Fruit fly (Drosophila melanogaster) whole organism, embryonic: Measurements from ENCODE around the gene WRNexo.

Source experiments
- Atf3 ChIP-seq: fragments of 200-800 bp; sonication (Bioruptor generic); optimal IDR thresholded peaks from 3 replicates; lab custom pipeline; 2016; ENCODE audit warnings: missing biosample characterization, missing genetic modification characterization
- Awh ChIP-seq: fragments of 200-800 bp; sonication (Bioruptor generic); IDR thresholded peaks from 2 replicates; pipeline ENCODE4, ENCODE4 v1.3.6; 2022; ENCODE audit warnings: missing biosample characterization, missing genetic modification characterization
- Bteb2 ChIP-seq: fragments of 200-800 bp; sonication (Bioruptor generic); optimal IDR thresholded peaks from 2 replicates; lab custom pipeline; 2016; ENCODE audit warnings: missing biosample characterization, missing genetic modification characterization
- CG10462 ChIP-seq: fragments of 200-800 bp; sonication (Bioruptor generic); optimal IDR thresholded peaks from 2 replicates; lab custom pipeline; 2016; ENCODE audit warnings: missing biosample characterization, missing genetic modification characterization
- CG11093 ChIP-seq: fragments of 200-800 bp; sonication (Bioruptor generic); IDR thresholded peaks from 3 replicates; pipeline ENCODE4 v1.3.6; 2022; ENCODE audit warnings: missing biosample characterization, missing genetic modification characterization
- CG12659 ChIP-seq: fragments of 200-800 bp; sonication (Bioruptor generic); optimal IDR thresholded peaks from 3 replicates; lab custom pipeline; 2017; ENCODE audit warnings: mild to moderate bottlenecking, missing biosample characterization, missing genetic modification reagents, missing genetic modification characterization
- CG13123 ChIP-seq: fragments of 200-800 bp; sonication (Bioruptor generic); optimal IDR thresholded peaks from 2 replicates; lab custom pipeline; 2016; ENCODE audit warnings: missing biosample characterization, missing genetic modification characterization
- CG15269 ChIP-seq: fragments of 200-800 bp; sonication (Bioruptor generic); optimal IDR thresholded peaks from 2 replicates; lab custom pipeline; 2018; ENCODE audit warnings: missing biosample characterization, mild to moderate bottlenecking, missing genetic modification characterization, moderate library complexity
- CG1603 ChIP-seq: fragments of 200-800 bp; sonication (Bioruptor generic); optimal IDR thresholded peaks from 2 replicates; lab custom pipeline; 2019; ENCODE audit warnings: missing biosample characterization, mild to moderate bottlenecking, missing genetic modification characterization, moderate library complexity
- CG16863 ChIP-seq: fragments of 200-800 bp; sonication (Bioruptor generic); optimal IDR thresholded peaks from 3 replicates; lab custom pipeline; 2016; ENCODE audit warnings: missing biosample characterization, missing genetic modification characterization
- CG17328 ChIP-seq: fragments of 200-800 bp; sonication (Bioruptor generic); IDR thresholded peaks from 2 replicates; pipeline ENCODE4 v1.3.6; 2022; ENCODE audit warnings: missing biosample characterization, missing genetic modification characterization
- CG17829 ChIP-seq: fragments of 200-800 bp; optimal IDR thresholded peaks from 2 replicates; lab custom pipeline; 2019; ENCODE audit warnings: missing biosample characterization, mild to moderate bottlenecking, missing genetic modification characterization, moderate library complexity
- CG18011 ChIP-seq: fragments of 200-800 bp; sonication (Bioruptor generic); optimal IDR thresholded peaks from 2 replicates; lab custom pipeline; 2017; ENCODE audit warnings: missing biosample characterization, missing genetic modification characterization, mild to moderate bottlenecking, moderate library complexity, missing genotype
- CG18599 ChIP-seq: fragments of 200-800 bp; sonication (Bioruptor generic); optimal IDR thresholded peaks from 3 replicates; lab custom pipeline; 2017; ENCODE audit warnings: missing biosample characterization, missing genetic modification characterization, mild to moderate bottlenecking, moderate library complexity, missing genetic modification reagents
- CG18764 ChIP-seq: fragments of 200-800 bp; sonication (Bioruptor generic); optimal IDR thresholded peaks from 3 replicates; lab custom pipeline; 2016; ENCODE audit warnings: missing biosample characterization, missing genetic modification characterization
- CG31388 ChIP-seq: fragments of 200-800 bp; sonication (Bioruptor generic); optimal IDR thresholded peaks from 2 replicates; lab custom pipeline; 2016; ENCODE audit warnings: missing biosample characterization, missing genetic modification characterization
- CG32532 ChIP-seq: fragments of 200-800 bp; sonication (Bioruptor generic); IDR thresholded peaks from 2 replicates; pipeline ENCODE4 v1.3.6; 2022; ENCODE audit warnings: missing biosample characterization, missing genetic modification characterization
- CG3281 ChIP-seq: fragments of 200-800 bp; sonication (Bioruptor generic); optimal IDR thresholded peaks from 3 replicates; lab custom pipeline; 2017; ENCODE audit warnings: missing biosample characterization, mild to moderate bottlenecking, missing genetic modification characterization
- CG6791 ChIP-seq: fragments of 200-800 bp; sonication (Bioruptor generic); IDR thresholded peaks from 3 replicates; pipeline ENCODE4 v1.3.6; 2022; ENCODE audit warnings: missing biosample characterization, missing genetic modification characterization; ENCODE audit not compliant: partially characterized antibody
- CG7745 ChIP-seq: fragments of 200-800 bp; sonication (Bioruptor generic); optimal IDR thresholded peaks from 2 replicates; lab custom pipeline; 2018; ENCODE audit warnings: missing biosample characterization, mild to moderate bottlenecking, missing genetic modification characterization, moderate library complexity
- CG8944 ChIP-seq: fragments of 200-800 bp; sonication (Bioruptor generic); optimal IDR thresholded peaks from 3 replicates; lab custom pipeline; 2016; ENCODE audit warnings: missing biosample characterization, missing genetic modification characterization
- CTCF ChIP-seq: fragments of 200-800 bp; sonication (Bioruptor generic); optimal IDR thresholded peaks from 2 replicates; lab custom pipeline; 2017; ENCODE audit warnings: missing biosample characterization, mild to moderate bottlenecking, missing genetic modification characterization, moderate library complexity
- Dek ChIP-seq: fragments of 200-800 bp; sonication (Bioruptor generic); optimal IDR thresholded peaks from 3 replicates; lab custom pipeline; 2019; ENCODE audit warnings: missing biosample characterization, mild to moderate bottlenecking, missing genetic modification characterization, moderate library complexity
- E2f2 ChIP-seq: fragments of 200-800 bp; sonication (Bioruptor generic); IDR thresholded peaks from 2 replicates; pipeline ENCODE4 v1.3.6; 2022; ENCODE audit warnings: missing biosample characterization, missing genetic modification characterization
- Elba2 ChIP-seq: fragments of 200-800 bp; sonication (Bioruptor generic); optimal IDR thresholded peaks from 3 replicates; lab custom pipeline; 2016; ENCODE audit warnings: missing biosample characterization, missing genetic modification characterization
- Ets65A ChIP-seq: fragments of 200-800 bp; sonication (Bioruptor generic); peaks from one replicate; lab custom pipeline; 2016; ENCODE audit warnings: missing biosample characterization, missing genetic modification characterization
- GATAe ChIP-seq: fragments of 200-800 bp; sonication (Bioruptor generic); conservative IDR thresholded peaks from 2 replicates; pipeline ENCODE4 v1.3.6; 2022; ENCODE audit warnings: missing biosample characterization, missing genetic modification characterization
- H2.0 ChIP-seq: fragments of 200-800 bp; sonication (Bioruptor generic); IDR thresholded peaks from 2 replicates; pipeline ENCODE4 v1.3.6; 2022; ENCODE audit warnings: missing biosample characterization, missing genetic modification characterization
- Mad ChIP-seq: fragments of 200-800 bp; sonication (Bioruptor generic); optimal IDR thresholded peaks from 2 replicates; lab custom pipeline; 2016; ENCODE audit warnings: missing biosample characterization, missing genetic modification characterization
- Neu2 ChIP-seq: fragments of 200-800 bp; sonication (Bioruptor generic); optimal IDR thresholded peaks from 3 replicates; lab custom pipeline; 2016; ENCODE audit warnings: missing biosample characterization, missing genetic modification characterization, borderline replicate concordance
- NfI ChIP-seq: fragments of 200-800 bp; sonication (Bioruptor generic); optimal IDR thresholded peaks from 3 replicates; lab custom pipeline; 2018; ENCODE audit warnings: missing biosample characterization, mild to moderate bottlenecking, missing genetic modification characterization, moderate library complexity
- Oli ChIP-seq: fragments of 200-800 bp; sonication (Bioruptor generic); optimal IDR thresholded peaks from 2 replicates; lab custom pipeline; 2018; ENCODE audit warnings: missing biosample characterization, mild to moderate bottlenecking, missing genetic modification characterization, moderate library complexity
- Rx ChIP-seq: fragments of 200-800 bp; sonication (Bioruptor generic); IDR thresholded peaks from 2 replicates; pipeline ENCODE4 v1.3.6; 2022; ENCODE audit warnings: missing biosample characterization, missing genetic modification characterization
- Xbp1 ChIP-seq: fragments of 200-800 bp; sonication (Bioruptor generic); optimal IDR thresholded peaks from 3 replicates; lab custom pipeline; 2016; ENCODE audit warnings: missing biosample characterization, mild to moderate bottlenecking, missing genetic modification characterization
- Xrp1 ChIP-seq: fragments of 200-800 bp; sonication (Bioruptor generic); IDR thresholded peaks from 2 replicates; pipeline ENCODE4 v1.3.6; 2022; ENCODE audit warnings: missing biosample characterization, missing genetic modification characterization
- ase ChIP-seq: fragments of 200-800 bp; sonication (Bioruptor generic); IDR thresholded peaks from 3 replicates; pipeline ENCODE4 v1.3.6; 2022; ENCODE audit warnings: missing biosample characterization, missing genetic modification characterization
- bcd ChIP-seq: fragments of 200-800 bp; sonication (Bioruptor generic); optimal IDR thresholded peaks from 2 replicates; lab custom pipeline; 2017; ENCODE audit warnings: missing biosample characterization, mild to moderate bottlenecking, missing genetic modification characterization
- cas ChIP-seq: fragments of 200-800 bp; sonication (Bioruptor generic); IDR thresholded peaks from 2 replicates; pipeline ENCODE4 v1.3.6; 2022; ENCODE audit warnings: missing biosample characterization, missing genetic modification characterization
- crc ChIP-seq: fragments of 200-800 bp; sonication (Bioruptor generic); optimal IDR thresholded peaks from 2 replicates; lab custom pipeline; 2016; ENCODE audit warnings: missing biosample characterization, missing genetic modification characterization
- gro ChIP-seq: fragments of 200-800 bp; sonication (Bioruptor generic); optimal IDR thresholded peaks from 2 replicates; lab custom pipeline; 2016; ENCODE audit warnings: missing biosample characterization, missing genetic modification characterization
- ham ChIP-seq: fragments of 200-800 bp; sonication (Bioruptor generic); IDR thresholded peaks from 2 replicates; pipeline ENCODE4 v1.3.6; 2022; ENCODE audit warnings: missing biosample characterization, missing genetic modification characterization
- hbn ChIP-seq: fragments of 200-800 bp; sonication (Bioruptor generic); IDR thresholded peaks from 2 replicates; pipeline ENCODE4 v1.3.6; 2022; ENCODE audit warnings: missing biosample characterization, missing genetic modification characterization; ENCODE audit not compliant: partially characterized antibody
- jing ChIP-seq: fragments of 200-800 bp; sonication (Bioruptor generic); optimal IDR thresholded peaks from 2 replicates; lab custom pipeline; 2018; ENCODE audit warnings: missing biosample characterization, mild to moderate bottlenecking, missing genetic modification characterization
- maf-S ChIP-seq: fragments of 200-800 bp; sonication (Bioruptor generic); optimal IDR thresholded peaks from 2 replicates; lab custom pipeline; 2016; ENCODE audit warnings: missing biosample characterization, missing genetic modification characterization
- mam ChIP-seq: fragments of 200-800 bp; sonication (Bioruptor generic); optimal IDR thresholded peaks from 3 replicates; lab custom pipeline; 2016; ENCODE audit warnings: missing biosample characterization, missing genetic modification characterization
- mirr ChIP-seq: fragments of 200-800 bp; sonication (Bioruptor generic); optimal IDR thresholded peaks from 3 replicates; lab custom pipeline; 2018; ENCODE audit warnings: missing biosample characterization, mild to moderate bottlenecking, missing genetic modification characterization
- shn ChIP-seq: fragments of 200-800 bp; sonication (Bioruptor generic); optimal IDR thresholded peaks from 3 replicates; lab custom pipeline; 2016; ENCODE audit warnings: missing biosample characterization, missing genetic modification characterization
- slou ChIP-seq: fragments of 200-800 bp; sonication (Bioruptor generic); optimal IDR thresholded peaks from 3 replicates; lab custom pipeline; 2016; ENCODE audit warnings: missing biosample characterization, missing genetic modification characterization
- tll ChIP-seq, 2 experiments: fragments of 200-800 bp in 1 of 2; fragments of >200 bp in 1 of 2; sonication (Bioruptor generic) in 1 of 2; optimal IDR thresholded peaks; 2 replicates each; lab custom pipeline; 2017 to 2019; ENCODE audit warnings: missing biosample characterization in 2 of 2, missing genetic modification characterization in 2 of 2, mild to moderate bottlenecking in 1 of 2, moderate library complexity in 1 of 2
- trh ChIP-seq: fragments of 200-800 bp; sonication (Bioruptor generic); optimal IDR thresholded peaks from 2 replicates; lab custom pipeline; 2016; ENCODE audit warnings: missing biosample characterization, missing genetic modification characterization
- tx ChIP-seq: fragments of 200-800 bp; sonication (Bioruptor generic); optimal IDR thresholded peaks from 2 replicates; lab custom pipeline; 2016; ENCODE audit warnings: missing biosample characterization, missing genetic modification characterization

Gene WRNexo

dm6 chr3R:18365978-18366643 is at the start of gene WRNexo, which contains the start of gene Nup43 (continued):
- TF ChIP-seq Rx (GFP tag; lab: Robert Waterston, UW) (0 out of 2 replicates have a peak, but pooled peaks have one; percentile 20), hbn (GFP tag; lab: Robert Waterston, UW) (no peak), CG8944 (GFP tag; lab: Kevin White, UChicago) (peak; percentile 42), maf-S (GFP tag; lab: Kevin White, UChicago) (no peak), CG10462 (GFP tag; lab: Kevin White, UChicago) (peak; percentile 19), CG3281 (no peak), CG18764 (GFP tag; lab: Kevin White, UChicago) (no peak), H2.0 (GFP tag; lab: Robert Waterston, UW) (peak; percentile 37), slou (no peak), CTCF (GFP tag; lab: Kevin White, UChicago) (no peak), trh (GFP tag; lab: Kevin White, UChicago) (no peak), CG16863 (GFP tag; lab: Kevin White, UChicago) (no peak), ham (GFP tag; lab: Robert Waterston, UW) (no peak), CG17829 (tag; lab: Kevin White, UChicago) (peak; percentile 45), Bteb2 (GFP tag; lab: Kevin White, UChicago) (no peak), CG11093 (GFP tag; lab: Robert Waterston, UW) (no peak), CG1603 (tag; lab: Kevin White, UChicago) (no peak), CG12659 (peak; percentile 53), Dek (tag; lab: Kevin White, UChicago) (no peak), CG13123 (GFP tag; lab: Kevin White, UChicago) (no peak), GATAe (GFP tag; lab: Robert Waterston, UW) (no peak), tll (GFP tag; optimal IDR thresholded peaks at IDR 0.05; lab: Kevin White, UChicago) (no peak), Ets65A (peak; percentile 89), tx (GFP tag; lab: Kevin White, UChicago) (no peak), mam (GFP tag; lab: Kevin White, UChicago) (peak; percentile 61), CG18599 (GFP tag; lab: Kevin White, UChicago) (no peak), CG6791 (no peak), Xbp1 (GFP tag; lab: Kevin White, UChicago) (peak; percentile 40), CG15269 (tag; lab: Kevin White, UChicago) (no peak), ase (GFP tag; lab: Robert Waterston, UW) (no peak), Neu2 (GFP tag; lab: Kevin White, UChicago) (no peak), NfI (GFP tag; lab: Kevin White, UChicago) (peak; percentile 22), CG18011 (GFP tag; lab: Kevin White, UChicago) (peak; percentile 15), CG32532 (peak; percentile 59), Elba2 (GFP tag; lab: Kevin White, UChicago) (peak; percentile 16), bcd (peak; percentile 55), gro (GFP tag; lab: Kevin White, UChicago) (no peak), cas (GFP tag; lab: Robert Waterston, UW) (peak; percentile 28; the same call in 1 of the 2 replicates), shn (GFP tag; lab: Kevin White, UChicago) (peak; percentile 17), CG17328 (no peak), Xrp1 (GFP tag; lab: Robert Waterston, UW) (no peak), Atf3 (GFP tag; lab: Kevin White, UChicago) (peak; percentile 29), CG7745 (no peak), Oli (tag; lab: Kevin White, UChicago) (peak; percentile 35), jing (GFP tag; lab: Kevin White, UChicago) (no peak), Mad (GFP tag; lab: Kevin White, UChicago) (no peak), E2f2 (peak; percentile 57; the same call in 1 of the 2 replicates), crc (GFP tag; lab: Kevin White, UChicago) (no peak), CG31388 (GFP tag; lab: Kevin White, UChicago) (no peak), mirr (GFP tag; lab: Kevin White, UChicago) (no peak), Awh (GFP tag; lab: Robert Waterston, UW) (no peak)
